Worm (Caenorhabditis elegans): ENCODE results near the gene slc-17.9.

Gene slc-17.9

DNA sequence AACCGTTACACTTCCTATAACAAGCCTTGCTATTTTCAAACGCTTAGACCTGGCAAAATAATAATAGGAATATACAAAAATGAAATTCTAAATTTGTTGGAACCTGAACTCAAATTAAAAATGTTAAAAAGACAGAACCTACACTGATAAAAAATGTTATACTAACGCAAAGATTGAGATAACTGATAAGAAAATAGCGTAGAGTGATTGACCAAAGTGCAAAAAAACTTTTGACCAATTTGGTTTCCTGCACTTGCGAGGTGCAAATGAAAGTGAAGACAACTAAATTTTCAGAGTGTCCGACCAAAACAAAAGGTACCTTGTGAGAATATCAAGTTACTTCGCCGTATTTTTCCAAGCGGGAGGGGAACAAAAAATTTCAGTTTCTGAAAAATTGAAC, 30.9 kb upstream of the slc-17.9 start:
- TF ChIP-seq elt-3 (tag; optimal IDR thresholded peaks at IDR 0.05): no peak
- peak; percentile 62 for TF ChIP-seq elt-2 (tag; optimal IDR thresholded peaks at IDR 0.05)
- TF ChIP-seq ceh-9 (tag; optimal IDR thresholded peaks at IDR 0.05): no peak
- TF ChIP-seq ztf-11 (tag; optimal IDR thresholded peaks at IDR 0.05): no peak

DNA sequence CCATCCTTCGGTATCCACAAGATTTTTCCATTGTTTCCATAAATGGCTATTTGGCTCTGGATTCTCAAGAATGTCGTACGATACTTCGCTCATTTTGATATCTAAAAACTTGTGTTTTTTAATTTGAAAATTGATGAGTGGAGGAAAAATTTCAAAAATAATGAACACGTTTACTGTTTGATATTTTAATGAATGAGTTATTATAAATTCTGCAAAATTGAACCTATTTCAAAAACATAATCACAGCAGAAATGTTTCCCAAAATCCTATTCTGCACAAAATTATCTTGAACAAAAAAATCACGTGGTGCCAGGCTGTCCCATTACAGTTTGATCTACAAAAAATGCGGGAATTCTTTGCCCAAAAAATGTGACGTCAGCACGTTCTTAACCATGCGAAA, 29.5 kb upstream of the slc-17.9 start, which contains the start of gene F36G3.2:
Gene F36G3.2 (minus strand): TSS at position 101 of the 400 bp plus-strand sequence.
- TF ChIP-seq pha-4 (tag; optimal IDR thresholded peaks at IDR 0.05): no peak
- no peak for TF ChIP-seq jun-1 (tag; optimal IDR thresholded peaks at IDR 0.05)
- TF ChIP-seq ceh-16 (tag; optimal IDR thresholded peaks at IDR 0.05): no peak
- no peak for TF ChIP-seq ztf-11 (tag; optimal IDR thresholded peaks at IDR 0.05)
- no peak for TF ChIP-seq nhr-77 (tag; optimal IDR thresholded peaks at IDR 0.05)
- no peak for TF ChIP-seq zag-1 (tag; optimal IDR thresholded peaks at IDR 0.05)
- no peak for TF ChIP-seq nhr-76 (tag; optimal IDR thresholded peaks at IDR 0.05)
- TF ChIP-seq nhr-43 (tag; optimal IDR thresholded peaks at IDR 0.05; ENCODE audit: poor library complexity, severe bottlenecking): no peak
- TF ChIP-seq fkh-10 (GFP tag; optimal IDR thresholded peaks at IDR 0.05): no peak
- TF ChIP-seq ceh-82 (tag; optimal IDR thresholded peaks at IDR 0.05): no peak
- TF ChIP-seq egl-5 (tag; optimal IDR thresholded peaks at IDR 0.05): no peak
- TF ChIP-seq egl-27 (tag; optimal IDR thresholded peaks at IDR 0.05): no peak
- TF ChIP-seq nhr-28 (tag; optimal IDR thresholded peaks at IDR 0.05): no peak

DNA sequence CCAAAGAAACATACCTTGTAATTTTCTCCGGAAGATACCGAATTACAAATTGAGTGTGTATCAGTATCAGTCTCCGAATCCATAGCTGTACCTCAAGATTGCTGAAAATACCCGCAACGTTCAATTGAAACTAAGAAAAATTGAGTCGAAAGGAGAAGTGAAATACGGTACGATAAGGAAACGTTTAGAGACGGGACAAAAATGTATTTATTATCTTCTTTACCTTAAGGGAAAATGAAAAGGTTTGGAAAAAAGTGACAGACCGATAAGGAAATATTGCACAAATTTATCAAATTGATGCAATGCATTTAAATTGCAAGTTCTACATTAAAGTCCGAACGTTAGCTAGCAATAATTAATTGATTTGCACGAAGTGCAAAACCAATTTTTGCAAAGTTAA, 24.4 kb upstream of the slc-17.9 start, which contains the start of gene F36G3.1:
Gene F36G3.1 (minus strand): TSS at position 101 of the 400 bp plus-strand sequence.
- TF ChIP-seq R02D3.7 (tag; optimal IDR thresholded peaks at IDR 0.05) (no peak), ztf-4 (tag; optimal IDR thresholded peaks at IDR 0.05) (no peak), nfya-1 (tag; optimal IDR thresholded peaks at IDR 0.05; ENCODE audit: insufficient read depth) (no peak), nhr-11 (tag; optimal IDR thresholded peaks at IDR 0.05) (no peak), nhr-12 (tag; optimal IDR thresholded peaks at IDR 0.05) (no peak), daf-12 (tag; optimal IDR thresholded peaks at IDR 0.05) (no peak)

DNA sequence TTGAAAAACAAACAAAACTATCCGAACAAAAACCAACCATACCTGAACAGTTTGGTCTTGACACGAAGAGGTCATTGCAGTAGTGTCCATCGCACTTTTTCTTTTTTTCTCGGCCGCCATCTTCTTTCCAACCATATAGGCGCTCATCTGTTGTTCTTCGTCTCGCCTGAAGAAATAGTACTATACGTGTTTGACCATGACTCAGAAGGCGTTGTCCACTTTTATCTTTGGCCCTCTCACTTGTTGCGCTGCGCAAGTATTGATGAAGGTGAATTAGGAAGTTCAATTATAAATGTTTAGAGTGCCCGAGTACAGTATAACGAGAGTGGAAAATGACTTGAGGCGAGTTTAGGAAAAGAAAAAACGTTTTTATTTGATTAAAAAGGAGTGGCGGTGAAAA, 21.1 kb upstream of the slc-17.9 start:
- peak; percentile 33 for TF ChIP-seq nhr-25 (tag; optimal IDR thresholded peaks at IDR 0.05)
- no peak for TF ChIP-seq egl-27 (tag; optimal IDR thresholded peaks at IDR 0.05)
- no peak for TF ChIP-seq snpc-4 (tag; optimal IDR thresholded peaks at IDR 0.05)
- peak; percentile 64 for TF ChIP-seq nhr-23 (tag; optimal IDR thresholded peaks at IDR 0.05)
- TF ChIP-seq pha-4 (tag; optimal IDR thresholded peaks at IDR 0.05): peak; percentile 15
- TF ChIP-seq unc-39 (tag; optimal IDR thresholded peaks at IDR 0.05): no peak

DNA sequence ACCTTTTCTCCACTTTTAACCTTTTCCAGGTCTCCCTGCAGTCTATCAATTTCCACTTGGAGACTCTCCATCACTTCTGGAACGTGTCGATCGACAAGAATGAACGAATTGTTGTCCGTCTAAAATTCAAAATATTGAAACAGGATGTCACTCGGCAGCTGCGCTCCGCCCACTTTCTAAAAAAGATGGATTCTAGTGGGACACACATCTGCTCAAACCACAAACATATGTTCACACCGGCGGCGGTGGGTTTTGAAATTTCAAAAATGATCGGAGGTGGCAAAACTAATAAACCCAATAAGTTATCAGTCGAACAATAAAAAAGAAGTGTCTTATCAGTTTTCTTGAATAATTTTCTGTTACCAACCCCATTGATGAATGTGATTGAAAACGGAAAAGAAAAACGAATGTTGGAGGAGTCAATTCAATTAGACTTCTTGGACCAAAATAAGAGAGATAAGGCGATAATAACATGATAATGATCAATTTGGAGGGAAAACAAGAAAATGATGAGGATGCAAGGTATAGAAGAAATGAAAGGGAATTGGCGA, 17.7 kb upstream of the slc-17.9 start:
- TF ChIP-seq mdl-1 (tag; optimal IDR thresholded peaks at IDR 0.05): no peak
- peak; percentile 48 for TF ChIP-seq pqm-1 (tag; optimal IDR thresholded peaks at IDR 0.05)
- TF ChIP-seq elt-2 (tag; optimal IDR thresholded peaks at IDR 0.05): peak; percentile 49

DNA sequence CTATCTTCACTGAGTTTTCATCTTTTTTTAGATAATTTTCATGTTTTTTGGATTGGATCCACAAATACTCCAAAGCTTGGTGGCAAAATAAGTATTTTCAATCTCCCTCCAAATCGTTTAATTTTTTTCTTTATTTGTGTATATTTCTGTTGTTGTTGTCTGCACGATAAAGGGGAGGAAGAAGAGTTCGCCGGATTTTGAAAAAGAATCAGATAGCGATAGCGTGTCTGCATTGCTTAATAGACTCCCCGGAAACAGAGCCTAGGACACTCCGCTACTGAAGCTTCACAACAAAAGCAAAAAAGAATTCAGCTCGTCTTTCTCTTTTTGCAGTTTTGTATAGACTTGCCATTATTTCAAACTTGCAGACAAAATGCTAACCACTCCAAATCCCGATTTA, 12.8 kb upstream of the slc-17.9 start, which contains the start of gene T09B9.5:
Gene T09B9.5 (plus strand): TSS at position 301 of the 400 bp plus-strand sequence.
- TF ChIP-seq ceh-28 (tag; optimal IDR thresholded peaks at IDR 0.05) (no peak), ceh-82 (tag; optimal IDR thresholded peaks at IDR 0.05) (no peak), elt-3 (tag; optimal IDR thresholded peaks at IDR 0.05) (no peak), sea-2 (GFP tag; optimal IDR thresholded peaks at IDR 0.05) (no peak), nhr-43 (tag; optimal IDR thresholded peaks at IDR 0.05; ENCODE audit: poor library complexity, severe bottlenecking) (no peak), nhr-77 (tag; optimal IDR thresholded peaks at IDR 0.05) (no peak), nhr-12 (tag; optimal IDR thresholded peaks at IDR 0.05) (no peak), ztf-11 (tag; optimal IDR thresholded peaks at IDR 0.05) (no peak), fkh-2 (tag; optimal IDR thresholded peaks at IDR 0.05) (no peak), pqm-1 (tag; optimal IDR thresholded peaks at IDR 0.05) (no peak), elt-1 (tag; optimal IDR thresholded peaks at IDR 0.05) (no peak), daf-12 (tag; optimal IDR thresholded peaks at IDR 0.05) (no peak), zag-1 (tag; optimal IDR thresholded peaks at IDR 0.05) (no peak), nhr-11 (tag; optimal IDR thresholded peaks at IDR 0.05) (no peak), ztf-4 (tag; optimal IDR thresholded peaks at IDR 0.05) (no peak), skn-1 (tag; optimal IDR thresholded peaks at IDR 0.05) (no peak), nhr-25 (tag; optimal IDR thresholded peaks at IDR 0.05) (no peak), jun-1 (tag; optimal IDR thresholded peaks at IDR 0.05) (no peak), nhr-67 (tag; optimal IDR thresholded peaks at IDR 0.05) (no peak)

All from whole organism, L3 larva.